Worm (Caenorhabditis elegans) whole organism, L4 larva: ENCODE measurements around the gene faxc-1.

Experiments
- F49E8.2 ChIP-seq: sonication (generic microtip); optimal IDR thresholded peaks from 2 replicates; lab custom pipeline; 2016; ENCODE audit warnings: missing compliant biosample characterization, mild to moderate bottlenecking, missing genetic modification characterization, borderline replicate concordance
- ceh-44 ChIP-seq: fragments of 200-800 bp; sonication (Bioruptor generic); IDR thresholded peaks from 2 replicates; pipeline ENCODE4 v1.3.6; 2022; ENCODE audit warnings: missing genetic modification reagents, missing genetic modification characterization, missing compliant biosample characterization
- ceh-82 ChIP-seq: sonication (generic microtip); optimal IDR thresholded peaks from 2 replicates; lab custom pipeline; 2017; ENCODE audit warnings: missing biosample characterization, missing genetic modification characterization
- fos-1 ChIP-seq: fragments of 150-350 bp; optimal IDR thresholded peaks from 2 replicates; lab custom pipeline; 2014; ENCODE audit warnings: missing biosample characterization, missing genetic modification characterization
- lsy-2 ChIP-seq, 2 experiments: fragments of 150-350 bp in 1 of 2; sonication (generic microtip) in 1 of 2; optimal IDR thresholded peaks; 2 replicates each; lab custom pipeline; 2014 to 2017; ENCODE audit warnings: missing biosample characterization in 2 of 2, missing genetic modification characterization in 2 of 2
- mes-2 ChIP-seq: sonication (generic microtip); optimal IDR thresholded peaks from 2 replicates; lab custom pipeline; 2016; ENCODE audit warnings: missing genotype, mild to moderate bottlenecking, missing genetic modification characterization, missing compliant biosample characterization; ENCODE audit not compliant: poor library complexity, severe bottlenecking
- nhr-237 ChIP-seq: sonication (generic microtip); optimal IDR thresholded peaks from 2 replicates; lab custom pipeline; 2017; ENCODE audit warnings: missing biosample characterization, missing genetic modification characterization
- pqm-1 ChIP-seq: sonication (generic microtip); optimal IDR thresholded peaks from 2 replicates; lab custom pipeline; 2017; ENCODE audit warnings: missing biosample characterization, missing genetic modification characterization
- set-16 ChIP-seq: fragments of 200-800 bp; sonication (Bioruptor generic); IDR thresholded peaks from 2 replicates; pipeline ENCODE4 v1.3.6; 2022; ENCODE audit warnings: missing genetic modification reagents, missing genetic modification characterization, missing compliant biosample characterization
- skn-1 ChIP-seq: fragments of 150-350 bp; optimal IDR thresholded peaks from 2 replicates; lab custom pipeline; 2014; ENCODE audit warnings: missing biosample characterization, missing genetic modification characterization
- unc-62 ChIP-seq, 3 experiments: fragments of 150-350 bp in 1 of 3; sonication (generic microtip); optimal IDR thresholded peaks in 2 of 3; peaks in 1 of 3; 1 replicate in 1 of 3; 2 replicates in 2 of 3; lab custom pipeline; 2014 to 2017; ENCODE audit warnings: missing biosample characterization in 3 of 3, missing genetic modification characterization in 3 of 3, missing genetic modification reagents in 3 of 3, missing genotype in 1 of 3
- zag-1 ChIP-seq: fragments of 150-350 bp; optimal IDR thresholded peaks from 2 replicates; lab custom pipeline; 2014; ENCODE audit warnings: missing biosample characterization, missing genetic modification characterization
- zfp-2 ChIP-seq: sonication (generic microtip); optimal IDR thresholded peaks from 2 replicates; lab custom pipeline; 2016; ENCODE audit warnings: mild to moderate bottlenecking, missing genetic modification characterization, missing compliant biosample characterization

DNA sequence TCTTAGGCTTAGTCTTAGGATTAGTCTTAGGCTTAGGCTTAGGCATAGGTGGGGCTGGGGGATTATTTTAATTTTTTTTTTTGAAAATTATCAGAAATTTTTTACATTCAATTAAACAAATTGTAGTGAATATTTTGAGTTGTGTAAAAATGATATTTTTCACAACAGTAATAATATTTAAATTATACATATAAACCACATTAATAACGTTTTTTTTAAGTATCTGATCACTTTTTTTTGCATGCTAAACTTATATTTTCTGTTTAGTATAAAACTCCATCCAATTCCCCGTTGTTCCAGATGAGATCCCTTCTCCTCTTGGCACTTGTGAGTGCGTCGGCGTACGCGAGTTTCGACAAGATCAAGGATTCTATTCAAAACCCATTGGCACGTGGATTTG is 23.9 kb upstream of the faxc-1 start, which contains the start of gene txdc-12.1:
- TF ChIP-seq nhr-237: no peak
- TF ChIP-seq fos-1 (tag; lab: Kevin White, UChicago): no peak
- no peak for TF ChIP-seq zfp-2 (tag; lab: Kevin White, UChicago)
- TF ChIP-seq zag-1 (tag; lab: Kevin White, UChicago): no peak
- no peak for TF ChIP-seq pqm-1 (tag; lab: Kevin White, UChicago)
- TF ChIP-seq unc-62 (GFP tag; optimal IDR thresholded peaks at IDR 0.05 in 1 of 2; lab: Kevin White, UChicago): no peak
- TF ChIP-seq unc-62 (tag; optimal IDR thresholded peaks at IDR 0.05; lab: Kevin White, UChicago): no peak
- no peak for TF ChIP-seq skn-1
- no peak for TF ChIP-seq F49E8.2
- TF ChIP-seq mes-2 (tag; lab: Kevin White, UChicago): no peak
- TF ChIP-seq ceh-82 (tag; lab: Kevin White, UChicago): no peak
- TF ChIP-seq ceh-44 (GFP tag; lab: Robert Waterston, UW): no peak
- TF ChIP-seq lsy-2 (tag; optimal IDR thresholded peaks at IDR 0.05; lab: Kevin White, UChicago): no peak
- no peak for TF ChIP-seq set-16
